Fruit fly (Drosophila melanogaster) whole organism, embryonic: ENCODE measurements around the gene Tlk.

Source experiments
- ATbp ChIP-seq: fragments of 200-800 bp; sonication (Bioruptor generic); optimal IDR thresholded peaks from 2 replicates; lab custom pipeline; 2017; ENCODE audit warnings: missing biosample characterization, mild to moderate bottlenecking, missing genetic modification characterization, missing genetic modification reagents
- Antp ChIP-seq: fragments of 200-800 bp; sonication (Bioruptor generic); optimal IDR thresholded peaks from 3 replicates; lab custom pipeline; 2016; ENCODE audit warnings: missing biosample characterization, missing genetic modification characterization
- Atf6 ChIP-seq: fragments of 200-800 bp; sonication (Bioruptor generic); IDR thresholded peaks from 2 replicates; pipeline ENCODE4 v1.3.6; 2022; ENCODE audit warnings: missing biosample characterization, missing genetic modification characterization
- B-H1 ChIP-seq: fragments of 200-800 bp; sonication (Bioruptor generic); IDR thresholded peaks from 3 replicates; pipeline ENCODE4 v1.3.6; 2022; ENCODE audit warnings: missing biosample characterization, missing genetic modification characterization
- CG11560 ChIP-seq: fragments of 200-800 bp; sonication (Bioruptor generic); IDR thresholded peaks from 3 replicates; pipeline ENCODE4 v1.3.6; 2022; ENCODE audit warnings: missing biosample characterization, missing genetic modification characterization
- CG11723 ChIP-seq: fragments of 200-800 bp; sonication (Bioruptor generic); optimal IDR thresholded peaks from 2 replicates; lab custom pipeline; 2017; ENCODE audit warnings: missing biosample characterization, mild to moderate bottlenecking, missing genetic modification characterization
- CG16813 ChIP-seq: fragments of 200-800 bp; sonication (Bioruptor generic); IDR thresholded peaks from 3 replicates; pipeline ENCODE4 v1.3.6; 2022; ENCODE audit warnings: missing biosample characterization, missing genetic modification characterization; ENCODE audit not compliant: partially characterized antibody
- CG17612 ChIP-seq: fragments of 200-800 bp; sonication (Bioruptor generic); IDR thresholded peaks from 2 replicates; pipeline ENCODE4 v1.3.6; 2022; ENCODE audit warnings: missing biosample characterization, missing genetic modification characterization
- CG18476 ChIP-seq: fragments of 200-800 bp; sonication (Bioruptor generic); optimal IDR thresholded peaks from 2 replicates; lab custom pipeline; 2016; ENCODE audit warnings: missing biosample characterization, mild to moderate bottlenecking, missing genetic modification characterization
- CG2678 ChIP-seq: fragments of 200-800 bp; sonication (Bioruptor generic); optimal IDR thresholded peaks from 3 replicates; lab custom pipeline; 2019; ENCODE audit warnings: missing biosample characterization, mild to moderate bottlenecking, missing genetic modification characterization, moderate library complexity
- CG30431 ChIP-seq: fragments of 200-800 bp; sonication (Bioruptor generic); optimal IDR thresholded peaks from 2 replicates; lab custom pipeline; 2017; ENCODE audit warnings: missing biosample characterization, missing genetic modification characterization
- CG4404 ChIP-seq: fragments of 200-800 bp; sonication (Bioruptor generic); IDR thresholded peaks from 2 replicates; pipeline ENCODE4 v1.3.6; 2022; ENCODE audit warnings: missing biosample characterization, missing genetic modification characterization
- CG4424 ChIP-seq: fragments of 200-800 bp; sonication (Bioruptor generic); optimal IDR thresholded peaks from 3 replicates; lab custom pipeline; 2016; ENCODE audit warnings: missing biosample characterization, missing genetic modification characterization
- CG4730 ChIP-seq: fragments of 200-800 bp; sonication (Bioruptor generic); IDR thresholded peaks from 2 replicates; pipeline ENCODE4 v1.3.6; 2022; ENCODE audit warnings: missing biosample characterization, missing genetic modification characterization
- CG6683 ChIP-seq: fragments of 200-800 bp; sonication (Bioruptor generic); optimal IDR thresholded peaks from 2 replicates; lab custom pipeline; 2017; ENCODE audit warnings: missing biosample characterization, mild to moderate bottlenecking, missing genetic modification characterization, missing genetic modification reagents
- CG7745 ChIP-seq: fragments of 200-800 bp; sonication (Bioruptor generic); optimal IDR thresholded peaks from 2 replicates; lab custom pipeline; 2018; ENCODE audit warnings: missing biosample characterization, mild to moderate bottlenecking, missing genetic modification characterization, moderate library complexity
- CG7786 ChIP-seq: fragments of 200-800 bp; sonication (Bioruptor generic); optimal IDR thresholded peaks from 2 replicates; lab custom pipeline; 2016; ENCODE audit warnings: missing biosample characterization, missing genetic modification characterization
- CG7839 ChIP-seq: fragments of 200-800 bp; sonication (Bioruptor generic); optimal IDR thresholded peaks from 3 replicates; lab custom pipeline; 2018; ENCODE audit warnings: missing biosample characterization, mild to moderate bottlenecking, missing genetic modification characterization, moderate library complexity
- CG7928 ChIP-seq: fragments of 200-800 bp; sonication (Bioruptor generic); optimal IDR thresholded peaks from 2 replicates; lab custom pipeline; 2017; ENCODE audit warnings: missing biosample characterization, mild to moderate bottlenecking, missing genetic modification characterization
- CG8765 ChIP-seq: fragments of 200-800 bp; sonication (Bioruptor generic); IDR thresholded peaks from 2 replicates; pipeline ENCODE4 v1.3.6; 2022; ENCODE audit warnings: missing biosample characterization, missing genetic modification characterization
- CG8944 ChIP-seq: fragments of 200-800 bp; sonication (Bioruptor generic); optimal IDR thresholded peaks from 3 replicates; lab custom pipeline; 2016; ENCODE audit warnings: missing biosample characterization, missing genetic modification characterization
- CrebB ChIP-seq: fragments of 200-800 bp; sonication (Bioruptor generic); optimal IDR thresholded peaks from 3 replicates; lab custom pipeline; 2018; ENCODE audit warnings: missing biosample characterization, mild to moderate bottlenecking, missing genetic modification characterization
- D19A ChIP-seq: fragments of 200-800 bp; optimal IDR thresholded peaks from 3 replicates; lab custom pipeline; 2019; ENCODE audit warnings: missing biosample characterization, mild to moderate bottlenecking, missing genetic modification characterization, moderate library complexity
- Dref ChIP-seq: fragments of 200-800 bp; sonication (Bioruptor generic); IDR thresholded peaks from 2 replicates; pipeline ENCODE4 v1.3.6; 2022; ENCODE audit warnings: missing biosample characterization, missing genetic modification characterization
- Drgx ChIP-seq: fragments of 200-800 bp; sonication (Bioruptor generic); IDR thresholded peaks from 2 replicates; pipeline ENCODE4 v1.3.6; 2022; ENCODE audit warnings: missing biosample characterization, missing genetic modification characterization
- Hr39 ChIP-seq: fragments of >200 bp; optimal IDR thresholded peaks from 2 replicates; lab custom pipeline; 2017
- Hr78 ChIP-seq, 2 experiments: fragments of 200-800 bp in 1 of 2; fragments of >200 bp in 1 of 2; sonication (Bioruptor generic) in 1 of 2; optimal IDR thresholded peaks; 2 replicates each; lab custom pipeline; 2017 to 2019; ENCODE audit warnings: missing biosample characterization in 2 of 2, missing genetic modification characterization in 2 of 2, mild to moderate bottlenecking in 1 of 2, moderate library complexity in 1 of 2
- MBD-R2 ChIP-seq: fragments of 200-800 bp; sonication (Bioruptor generic); IDR thresholded peaks from 2 replicates; pipeline ENCODE4 v1.3.6; 2022; ENCODE audit warnings: missing biosample characterization, missing genetic modification characterization
- ase ChIP-seq: fragments of 200-800 bp; sonication (Bioruptor generic); IDR thresholded peaks from 3 replicates; pipeline ENCODE4 v1.3.6; 2022; ENCODE audit warnings: missing biosample characterization, missing genetic modification characterization
- ash1 ChIP-seq: fragments of 200-800 bp; sonication (Bioruptor generic); optimal IDR thresholded peaks from 2 replicates; lab custom pipeline; 2018; ENCODE audit warnings: missing biosample characterization, mild to moderate bottlenecking, missing genetic modification characterization
- ci ChIP-seq: fragments of 200-800 bp; sonication (Bioruptor generic); IDR thresholded peaks from 3 replicates; pipeline ENCODE4 v1.3.6; 2022; ENCODE audit warnings: missing biosample characterization, missing genetic modification characterization
- crc ChIP-seq: fragments of 200-800 bp; sonication (Bioruptor generic); optimal IDR thresholded peaks from 2 replicates; lab custom pipeline; 2016; ENCODE audit warnings: missing biosample characterization, missing genetic modification characterization
- dm ChIP-seq: fragments of 200-800 bp; sonication (Bioruptor generic); optimal IDR thresholded peaks from 3 replicates; lab custom pipeline; 2016; ENCODE audit warnings: missing biosample characterization, missing genetic modification characterization
- dmrt99B ChIP-seq: fragments of 200-800 bp; sonication (Bioruptor generic); optimal IDR thresholded peaks from 2 replicates; lab custom pipeline; 2018; ENCODE audit warnings: missing biosample characterization, mild to moderate bottlenecking, missing genetic modification characterization, moderate library complexity
- en ChIP-seq: fragments of 200-800 bp; sonication (Bioruptor generic); optimal IDR thresholded peaks from 2 replicates; lab custom pipeline; 2016; ENCODE audit warnings: missing biosample characterization, missing genetic modification characterization
- eve ChIP-seq, 2 experiments: fragments of >200 bp; optimal IDR thresholded peaks; 2 replicates each; lab custom pipeline; 2017; ENCODE audit warnings: missing biosample characterization in 2 of 2, missing genetic modification characterization in 2 of 2
- fru ChIP-seq: fragments of >200 bp; optimal IDR thresholded peaks from 2 replicates; lab custom pipeline; 2017
- inv ChIP-seq: fragments of 200-800 bp; sonication (Bioruptor generic); IDR thresholded peaks from 2 replicates; pipeline ENCODE4 v1.3.6; 2022; ENCODE audit warnings: missing biosample characterization, missing genetic modification characterization; ENCODE audit not compliant: partially characterized antibody
- jigr1 ChIP-seq: fragments of 200-800 bp; sonication (Bioruptor generic); IDR thresholded peaks from 3 replicates; pipeline ENCODE4 v1.3.6; 2022; ENCODE audit warnings: missing biosample characterization, missing genetic modification characterization
- ken ChIP-seq: fragments of 200-800 bp; sonication (Bioruptor generic); IDR thresholded peaks from 3 replicates; pipeline ENCODE4 v1.3.6; 2022; ENCODE audit warnings: missing biosample characterization, missing genetic modification characterization
- kni ChIP-seq: fragments of 200-800 bp; sonication (Bioruptor generic); optimal IDR thresholded peaks from 3 replicates; lab custom pipeline; 2017; ENCODE audit warnings: mild to moderate bottlenecking, missing biosample characterization, missing genetic modification reagents, missing genetic modification characterization
- mam ChIP-seq: fragments of 200-800 bp; sonication (Bioruptor generic); optimal IDR thresholded peaks from 3 replicates; lab custom pipeline; 2016; ENCODE audit warnings: missing biosample characterization, missing genetic modification characterization
- nau ChIP-seq: fragments of 200-800 bp; sonication (Bioruptor generic); optimal IDR thresholded peaks from 3 replicates; lab custom pipeline; 2017; ENCODE audit warnings: missing biosample characterization, mild to moderate bottlenecking, missing genetic modification characterization, missing genetic modification reagents
- peb ChIP-seq: fragments of 200-800 bp; sonication (Bioruptor generic); IDR thresholded peaks from 2 replicates; pipeline ENCODE4 v1.3.6; 2022; ENCODE audit warnings: missing biosample characterization, missing genetic modification characterization
- pho ChIP-seq: fragments of 200-800 bp; sonication (Bioruptor generic); optimal IDR thresholded peaks from 2 replicates; lab custom pipeline; 2016; ENCODE audit warnings: missing biosample characterization, missing genetic modification characterization
- psq ChIP-seq: fragments of 200-800 bp; sonication (Bioruptor generic); optimal IDR thresholded peaks from 2 replicates; lab custom pipeline; 2017; ENCODE audit warnings: missing biosample characterization, missing genetic modification characterization
- pum ChIP-seq: fragments of 200-800 bp; sonication (Bioruptor generic); optimal IDR thresholded peaks from 2 replicates; lab custom pipeline; 2016; ENCODE audit warnings: missing biosample characterization, missing genetic modification characterization
- sqz ChIP-seq: fragments of 200-800 bp; sonication (Bioruptor generic); optimal IDR thresholded peaks from 3 replicates; lab custom pipeline; 2018; ENCODE audit warnings: missing biosample characterization, mild to moderate bottlenecking, missing genetic modification characterization
- vfl ChIP-seq: fragments of 200-800 bp; sonication (Bioruptor generic); optimal IDR thresholded peaks from 2 replicates; lab custom pipeline; 2016; ENCODE audit warnings: missing biosample characterization, missing genetic modification characterization
- wdn ChIP-seq: fragments of 200-800 bp; sonication (Bioruptor generic); IDR thresholded peaks from 2 replicates; pipeline ENCODE4 v1.3.6; 2022; ENCODE audit warnings: missing biosample characterization, missing genetic modification characterization
- wek ChIP-seq: fragments of 200-800 bp; sonication (Bioruptor generic); optimal IDR thresholded peaks from 3 replicates; lab custom pipeline; 2018; ENCODE audit warnings: missing biosample characterization, mild to moderate bottlenecking, missing genetic modification characterization, moderate library complexity
- zen ChIP-seq: fragments of 200-800 bp; sonication (Bioruptor generic); optimal IDR thresholded peaks from 3 replicates; lab custom pipeline; 2018; ENCODE audit warnings: missing biosample characterization, mild to moderate bottlenecking, missing genetic modification characterization, moderate library complexity

Gene Tlk

DNA sequence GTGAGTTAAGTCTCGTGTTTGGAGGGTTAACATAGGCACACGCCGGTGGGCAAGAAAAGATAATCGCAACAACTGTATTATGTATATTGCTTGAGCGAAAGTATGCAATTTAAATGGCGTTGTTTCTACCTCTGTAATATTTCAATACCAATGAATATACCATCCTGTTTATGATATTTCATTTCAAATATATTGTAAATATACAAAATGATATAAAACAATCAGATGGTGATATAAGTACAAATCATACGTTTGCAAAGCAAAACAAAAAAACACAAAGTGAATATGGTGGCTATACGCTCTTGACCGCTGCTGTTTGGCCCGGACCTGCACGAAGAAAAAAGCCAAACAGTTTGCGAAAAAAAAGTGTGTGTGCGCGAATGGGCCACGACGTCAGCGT is 28.4 kb downstream of the Tlk start (continued):
- peak; percentile 73 for TF ChIP-seq nau (GFP tag; lab: Kevin White, UChicago)
- peak; percentile 64 for TF ChIP-seq ci
- peak; percentile 30 for TF ChIP-seq CG6683 (GFP tag; lab: Kevin White, UChicago)
- no peak for TF ChIP-seq CG8944 (GFP tag; lab: Kevin White, UChicago)
- TF ChIP-seq CG11723: peak; percentile 49
- TF ChIP-seq kni (GFP tag; lab: Kevin White, UChicago): no peak
- no peak for TF ChIP-seq psq (GFP tag; lab: Kevin White, UChicago)
- TF ChIP-seq D19A: peak; percentile 70
- peak; percentile 65 for TF ChIP-seq ase
- peak; percentile 34 for TF ChIP-seq zen
- TF ChIP-seq wek (GFP tag; lab: Kevin White, UChicago): no peak
- TF ChIP-seq wdn (GFP tag; lab: Robert Waterston, UW): peak; percentile 51; the same call in 1 of the 2 replicates
- peak in 1 of 2 experiments; percentile 87 for TF ChIP-seq eve (GFP tag; optimal IDR thresholded peaks at IDR 0.05; lab: Kevin White, UChicago)
- no peak for TF ChIP-seq dm (GFP tag; lab: Kevin White, UChicago)
- TF ChIP-seq CG7839 (tag; lab: Kevin White, UChicago): peak; percentile 85
- peak; percentile 68 for TF ChIP-seq CG4424 (GFP tag; lab: Kevin White, UChicago)
- TF ChIP-seq Hr39 (lab: Kevin White, UChicago): no peak
- no peak for TF ChIP-seq pum (GFP tag; lab: Kevin White, UChicago)
- TF ChIP-seq dmrt99B (tag; lab: Kevin White, UChicago): peak; percentile 86
- TF ChIP-seq MBD-R2 (GFP tag; lab: Robert Waterston, UW): 0 out of 2 replicates have a peak, but pooled peaks have one; percentile 9
- TF ChIP-seq fru (lab: Kevin White, UChicago): no peak
- peak; percentile 11 for TF ChIP-seq CG7928 (GFP tag; lab: Kevin White, UChicago)
- TF ChIP-seq ken (GFP tag; lab: Robert Waterston, UW): peak; percentile 49; the same call in 1 of the 3 replicates
- no peak for TF ChIP-seq peb (GFP tag; lab: Robert Waterston, UW)
- TF ChIP-seq inv (GFP tag; lab: Robert Waterston, UW): no peak
- TF ChIP-seq Dref (GFP tag; lab: Robert Waterston, UW): no peak
- peak; percentile 11 for TF ChIP-seq vfl (GFP tag; lab: Kevin White, UChicago)
- TF ChIP-seq CG11560 (tag; lab: Robert Waterston, UW): no peak
- TF ChIP-seq CG17612: 0 out of 2 replicates have a peak, but pooled peaks have one; percentile 20
- TF ChIP-seq Antp: no peak
- no peak for TF ChIP-seq crc (GFP tag; lab: Kevin White, UChicago)
- TF ChIP-seq mam (GFP tag; lab: Kevin White, UChicago): peak; percentile 37
- TF ChIP-seq CG18476: peak; percentile 9
- TF ChIP-seq CG2678: peak; percentile 86
- TF ChIP-seq en (GFP tag; lab: Kevin White, UChicago): no peak
- no peak for TF ChIP-seq CG16813 (GFP tag; lab: Robert Waterston, UW)
- no peak for TF ChIP-seq CG7786 (GFP tag; lab: Kevin White, UChicago)
- no peak for TF ChIP-seq CG8765 (GFP tag; lab: Robert Waterston, UW)
- TF ChIP-seq CG4404 (GFP tag; lab: Robert Waterston, UW): 0 out of 2 replicates have a peak, but pooled peaks have one; percentile 37
- peak; percentile 44 for TF ChIP-seq sqz (GFP tag; lab: Kevin White, UChicago)
- no peak for TF ChIP-seq Hr78 (GFP tag; optimal IDR thresholded peaks at IDR 0.05; lab: Kevin White, UChicago)
- peak; percentile 90 for TF ChIP-seq Drgx
- no peak for TF ChIP-seq pho (GFP tag; lab: Kevin White, UChicago)
- TF ChIP-seq Atf6 (GFP tag; lab: Robert Waterston, UW): peak; percentile 78
- peak; percentile 49; the same call in 2 of the 3 replicates for TF ChIP-seq B-H1 (GFP tag; lab: Robert Waterston, UW)
- TF ChIP-seq CG4730: peak; percentile 37
- no peak for TF ChIP-seq CG7745
- peak; percentile 36 for TF ChIP-seq CG30431 (GFP tag; lab: Kevin White, UChicago)
- TF ChIP-seq ash1 (GFP tag; lab: Kevin White, UChicago): no peak
- peak; percentile 48 for TF ChIP-seq ATbp (GFP tag; lab: Kevin White, UChicago)
- TF ChIP-seq CrebB (tag; lab: Kevin White, UChicago): no peak
- TF ChIP-seq jigr1 (GFP tag; lab: Robert Waterston, UW): 0 out of 3 replicates have a peak, but pooled peaks have one; percentile 21
